Worm (Caenorhabditis elegans): ENCODE measurements around the gene trr-1.

The trr-1 gene

DNA sequence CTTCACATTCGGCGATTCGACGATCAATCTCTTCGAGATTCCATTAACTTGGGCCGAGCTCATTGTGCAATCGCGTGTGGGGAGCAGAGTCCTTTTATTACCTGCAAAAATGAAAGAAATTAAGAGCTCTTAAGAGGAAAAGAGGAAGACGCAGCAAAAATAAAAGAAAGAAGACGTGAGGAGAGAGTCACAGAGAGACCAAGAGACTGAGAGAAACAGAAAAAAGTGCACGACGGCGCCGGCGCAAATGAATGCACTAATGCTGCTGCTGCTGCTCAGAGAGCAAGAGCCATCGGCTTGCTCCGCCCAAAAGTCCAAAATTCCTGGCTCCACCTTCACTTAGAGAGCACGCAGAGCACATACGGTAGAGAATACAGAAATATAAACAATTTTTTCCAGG is 24.5 kb upstream of the trr-1 start, which contains the start of gene inos-1:
inos-1 (minus strand) TSS at position 101 of the 400 bp plus-strand sequence.
- TF ChIP-seq nhr-42 (GFP tag; IDR thresholded peaks at IDR 0.05) (no peak), zip-11 (GFP tag; IDR thresholded peaks at IDR 0.05) (no peak), Y5F2A.4 (GFP tag; optimal IDR thresholded peaks at IDR 0.05) (no peak), set-16 (GFP tag; IDR thresholded peaks at IDR 0.05) (no peak), nhr-102 (tag; optimal IDR thresholded peaks at IDR 0.05) (no peak), pqm-1 (tag; optimal IDR thresholded peaks at IDR 0.05) (no peak)

DNA sequence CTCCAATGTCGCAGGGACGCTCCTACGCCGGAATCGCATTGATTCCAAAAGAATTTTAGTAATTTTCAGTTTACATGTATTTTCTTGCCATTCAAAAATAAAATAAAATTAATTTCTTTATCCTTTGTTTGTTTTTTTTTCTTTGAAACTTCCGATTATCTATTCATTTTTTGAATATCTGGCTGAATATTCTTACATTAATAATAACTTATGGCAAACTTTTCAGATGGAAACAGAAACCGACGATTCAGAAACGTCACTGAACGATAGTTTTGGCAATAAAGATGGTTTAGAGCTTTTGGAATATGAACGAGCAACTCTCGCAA is 20.2 kb upstream of the trr-1 start, which contains the start of gene xpf-1:
xpf-1 (plus strand) TSS at position 227 of the 326 bp plus-strand sequence.
- TF ChIP-seq nhr-6 (tag; optimal IDR thresholded peaks at IDR 0.05), result no peak
- TF ChIP-seq Y75B8A.6 (GFP tag; IDR thresholded peaks at IDR 0.05), result no peak
- no peak for TF ChIP-seq nhr-77 (tag; optimal IDR thresholded peaks at IDR 0.05)
- TF ChIP-seq nhr-42 (GFP tag; IDR thresholded peaks at IDR 0.05), result no peak
- TF ChIP-seq mxl-2 (GFP tag; conservative IDR thresholded peaks at IDR 0.05), result no peak
- no peak for TF ChIP-seq ctbp-1 (GFP tag; IDR thresholded peaks at IDR 0.05)

DNA sequence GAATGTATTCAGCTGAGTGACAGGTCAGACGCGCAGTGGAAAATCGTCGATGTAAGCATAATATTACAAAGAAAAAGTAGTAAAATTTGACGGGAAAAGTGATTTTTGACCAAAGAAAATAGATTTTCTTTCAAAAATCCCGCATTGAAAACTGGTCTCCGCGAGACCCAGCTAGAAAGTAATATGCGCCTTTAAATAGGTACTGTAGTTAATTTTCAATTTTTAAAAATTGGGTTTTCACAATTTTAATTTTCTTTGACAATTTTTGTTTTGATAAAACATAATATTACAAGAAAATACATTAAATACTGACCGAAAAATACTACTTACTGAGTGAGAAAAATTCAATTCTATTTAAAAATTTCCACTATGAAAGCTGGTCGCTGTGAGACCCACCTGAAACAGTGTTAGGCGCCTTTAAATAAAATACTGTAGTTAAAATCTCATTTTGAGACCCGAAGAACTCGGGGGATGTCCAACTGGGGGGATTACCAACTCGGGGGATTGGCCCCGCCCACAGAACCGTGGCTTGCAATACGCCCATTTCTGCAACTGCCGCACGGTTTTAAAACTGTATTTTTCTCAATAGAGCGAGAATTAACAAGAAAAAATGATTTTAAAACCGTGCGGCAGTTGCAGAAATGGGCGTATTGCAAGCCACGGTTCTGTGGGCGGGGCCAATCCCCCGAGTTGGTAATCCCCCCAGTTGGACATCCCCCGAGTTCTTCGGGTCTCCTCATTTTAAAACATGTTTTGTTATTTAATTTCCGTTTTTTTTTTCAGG is 19.6 kb upstream of the trr-1 start, which contains the start of gene tars-1:
tars-1 (minus strand) TSS at position 497 of the 784 bp plus-strand sequence.
- TF ChIP-seq unc-130 (GFP tag; optimal IDR thresholded peaks at IDR 0.05), result peak; percentile 14
- TF ChIP-seq nhr-42 (GFP tag; IDR thresholded peaks at IDR 0.05), result 0 out of 2 replicates have a peak, but pooled peaks have one; percentile 22
- peak; percentile 68 for TF ChIP-seq lin-38 (GFP tag; IDR thresholded peaks at IDR 0.05)
- TF ChIP-seq zfp-3 (GFP tag; conservative IDR thresholded peaks at IDR 0.05), result 0 out of 2 replicates have a peak, but pooled peaks have one; percentile 32
- TF ChIP-seq F49E8.2 (tag; optimal IDR thresholded peaks at IDR 0.05; ENCODE audit: borderline replicate concordance), result peak; percentile 18
- peak; percentile 15 for TF ChIP-seq dve-1 (tag; optimal IDR thresholded peaks at IDR 0.05; ENCODE audit: insufficient read depth)
- peak; percentile 9; the same call in 1 of the 2 replicates for TF ChIP-seq hmg-1.1 (GFP tag; IDR thresholded peaks at IDR 0.05)

ce11 chrII:11694432-11694831 is 18.7 kb upstream of the trr-1 start:
- TF ChIP-seq tra-1 (GFP tag; IDR thresholded peaks at IDR 0.05) (no peak), R02D3.7 (tag; optimal IDR thresholded peaks at IDR 0.05) (no peak), ceh-44 (GFP tag; IDR thresholded peaks at IDR 0.05) (no peak), lin-13 (GFP tag; optimal IDR thresholded peaks at IDR 0.05) (peak; percentile 29), aha-1 (tag) (peak; percentile 96), nhr-48 (tag; optimal IDR thresholded peaks at IDR 0.05) (no peak), dmd-6 (GFP tag; IDR thresholded peaks at IDR 0.05) (no peak), arid-1 (GFP tag; conservative IDR thresholded peaks at IDR 0.05) (no peak), nhr-111 (GFP tag; optimal IDR thresholded peaks at IDR 0.05) (no peak), duxl-1 (tag; optimal IDR thresholded peaks at IDR 0.05; ENCODE audit: poor library complexity) (no peak), egl-27 (tag; optimal IDR thresholded peaks at IDR 0.05) (no peak), gei-8 (GFP tag; optimal IDR thresholded peaks at IDR 0.05) (no peak), nhr-77 (tag; optimal IDR thresholded peaks at IDR 0.05) (peak; percentile 1), snpc-1.2 (GFP tag; IDR thresholded peaks at IDR 0.05) (0 out of 2 replicates have a peak, but pooled peaks have one; percentile 17), F44E2.7 (GFP tag; IDR thresholded peaks at IDR 0.05) (no peak), unc-62 (GFP tag; optimal IDR thresholded peaks at IDR 0.05 in 1 of 2) (peak in 1 of 2 experiments; percentile 42), unc-62 (tag; optimal IDR thresholded peaks at IDR 0.05) (no peak), nhr-237 (tag; optimal IDR thresholded peaks at IDR 0.05) (no peak), mep-1 (tag; optimal IDR thresholded peaks at IDR 0.05) (peak; percentile 50), egl-43 (GFP tag; IDR thresholded peaks at IDR 0.05) (no peak), dpl-1 (GFP tag; optimal IDR thresholded peaks at IDR 0.05) (peak; percentile 50), ZK546.5 (tag; optimal IDR thresholded peaks at IDR 0.05) (no peak), ctbp-1 (GFP tag; IDR thresholded peaks at IDR 0.05) (no peak), lim-7 (GFP tag; IDR thresholded peaks at IDR 0.05) (no peak), mes-2 (tag; optimal IDR thresholded peaks at IDR 0.05; ENCODE audit: poor library complexity, severe bottlenecking) (peak; percentile 38), rbr-2 (tag; optimal IDR thresholded peaks at IDR 0.05) (peak; percentile 15), hlh-11 (tag; optimal IDR thresholded peaks at IDR 0.05) (peak; percentile 25), fkh-10 (GFP tag; optimal IDR thresholded peaks at IDR 0.05) (no peak), dve-1 (tag; optimal IDR thresholded peaks at IDR 0.05; ENCODE audit: insufficient read depth) (peak; percentile 43), ztf-7 (tag; optimal IDR thresholded peaks at IDR 0.05) (no peak)

Data from whole organism, L4 larva.